Worm (Caenorhabditis elegans) whole organism, L3 larva: Measurements from ENCODE around the gene B0250.7.

Experiments
- ZK546.5 ChIP-seq: sonication (generic microtip); optimal IDR thresholded peaks from 2 replicates; lab custom pipeline; 2017; ENCODE audit warnings: missing biosample characterization, missing genetic modification characterization
- ama-1 ChIP-seq: fragments of 150-350 bp; optimal IDR thresholded peaks from 2 replicates; lab custom pipeline; 2018
- ceh-28 ChIP-seq: fragments of 150-350 bp; optimal IDR thresholded peaks from 2 replicates; lab custom pipeline; 2014; ENCODE audit warnings: missing biosample characterization, missing genetic modification reagents, missing genetic modification characterization
- ceh-9 ChIP-seq: sonication (generic microtip); optimal IDR thresholded peaks from 2 replicates; lab custom pipeline; 2018; ENCODE audit warnings: missing biosample characterization, missing genetic modification characterization
- daf-12 ChIP-seq: fragments of 150-350 bp; optimal IDR thresholded peaks from 2 replicates; lab custom pipeline; 2014; ENCODE audit warnings: missing biosample characterization, missing genetic modification reagents, missing genetic modification characterization
- fkh-2 ChIP-seq: fragments of 150-350 bp; optimal IDR thresholded peaks from 2 replicates; lab custom pipeline; 2014; ENCODE audit warnings: missing biosample characterization, missing genetic modification reagents, missing genetic modification characterization
- nhr-12 ChIP-seq: fragments of 150-350 bp; optimal IDR thresholded peaks from 2 replicates; lab custom pipeline; 2014; ENCODE audit warnings: missing biosample characterization, missing genetic modification characterization
- nhr-23 ChIP-seq: fragments of 150-350 bp; optimal IDR thresholded peaks from 2 replicates; lab custom pipeline; 2014; ENCODE audit warnings: missing biosample characterization, missing genetic modification reagents, missing genetic modification characterization
- nhr-237 ChIP-seq: fragments of 150-350 bp; optimal IDR thresholded peaks from 2 replicates; lab custom pipeline; 2014; ENCODE audit warnings: missing biosample characterization, missing genetic modification characterization
- nhr-77 ChIP-seq: fragments of 150-350 bp; optimal IDR thresholded peaks from 2 replicates; lab custom pipeline; 2014; ENCODE audit warnings: missing biosample characterization, missing genetic modification characterization
- sea-2 ChIP-seq: fragments of 150-350 bp; sonication (generic microtip); optimal IDR thresholded peaks from 4 replicates; lab custom pipeline; 2014; ENCODE audit warnings: missing biosample characterization, missing genetic modification reagents, missing genetic modification characterization
- unc-62 ChIP-seq: fragments of 150-350 bp; sonication (generic microtip); optimal IDR thresholded peaks from 4 replicates; lab custom pipeline; 2014; ENCODE audit warnings: missing biosample characterization, missing genetic modification reagents, missing genetic modification characterization
- zag-1 ChIP-seq: fragments of 150-350 bp; optimal IDR thresholded peaks from 2 replicates; lab custom pipeline; 2014; ENCODE audit warnings: missing biosample characterization, missing genetic modification characterization
- ztf-4 ChIP-seq: fragments of 150-350 bp; optimal IDR thresholded peaks from 2 replicates; lab custom pipeline; 2014; ENCODE audit warnings: missing biosample characterization, missing genetic modification characterization

DNA sequence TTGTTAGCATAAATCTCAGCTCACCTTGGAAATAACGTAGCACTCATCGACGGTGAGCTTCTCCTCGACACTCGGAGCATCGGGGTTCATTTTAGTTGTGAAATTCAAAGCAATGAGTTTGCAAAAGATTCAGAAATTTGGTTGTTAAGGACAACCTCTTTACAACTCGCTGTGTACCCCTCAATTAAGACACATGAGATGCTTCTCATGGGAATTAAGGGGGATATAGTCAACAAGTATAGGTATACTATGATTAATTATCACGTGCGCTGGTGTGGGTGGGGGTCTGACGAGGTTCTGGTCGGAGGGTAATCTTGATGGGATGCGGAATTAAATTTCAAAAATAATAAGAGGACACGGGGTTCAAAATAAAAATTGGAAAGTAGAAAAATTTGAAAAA lies 24.5 kb upstream of the B0250.7 start, which contains the start of gene dct-14:
- no peak for TF ChIP-seq ceh-28 (tag; lab: Kevin White, UChicago)
- TF ChIP-seq ztf-4 (tag; lab: Kevin White, UChicago) = no peak
- TF ChIP-seq zag-1 (tag; lab: Kevin White, UChicago) = no peak
- no peak for TF ChIP-seq fkh-2 (tag; lab: Kevin White, UChicago)
- no peak for TF ChIP-seq nhr-237
- TF ChIP-seq nhr-77 (tag; lab: Kevin White, UChicago) = no peak
- no peak for TF ChIP-seq unc-62 (GFP tag; lab: Kevin White, UChicago)
- no peak for TF ChIP-seq ama-1 (lab: Kevin White, UChicago)
- TF ChIP-seq ZK546.5 (tag; lab: Kevin White, UChicago) = no peak
- no peak for TF ChIP-seq nhr-23 (tag; lab: Kevin White, UChicago)
- no peak for TF ChIP-seq ceh-9 (tag; lab: Kevin White, UChicago)
- no peak for TF ChIP-seq nhr-12 (tag; lab: Kevin White, UChicago)
- no peak for TF ChIP-seq sea-2 (GFP tag; lab: Kevin White, UChicago)
- TF ChIP-seq daf-12 (tag; lab: Kevin White, UChicago) = no peak
